Fruit fly (Drosophila melanogaster) whole organism, wandering third instar larva: ENCODE measurements around the gene MFS3.
A peak's percentile ranks its signal among the peaks of the same experiment; 100 is the strongest.

Source experiments
- Abd-B ChIP-seq: fragments of >200 bp; optimal IDR thresholded peaks from 2 replicates; lab custom pipeline; 2017; ENCODE audit warnings: missing biosample characterization, missing genetic modification characterization
- CG9705 ChIP-seq: fragments of 200-800 bp; sonication (Bioruptor generic); optimal IDR thresholded peaks from 2 replicates; lab custom pipeline; 2018; ENCODE audit warnings: missing biosample characterization, mild to moderate bottlenecking, missing genetic modification characterization
- CrebA ChIP-seq: fragments of 200-800 bp; sonication (Bioruptor generic); optimal IDR thresholded peaks from 2 replicates; lab custom pipeline; 2016; ENCODE audit warnings: missing biosample characterization, mild to moderate bottlenecking, missing genetic modification characterization, borderline replicate concordance
- Dif ChIP-seq: fragments of 200-275, 200-300 bp; sonication (Bioruptor generic); optimal IDR thresholded peaks from 2 replicates; lab custom pipeline; 2018; ENCODE audit warnings: missing biosample characterization, missing genetic modification characterization; ENCODE audit not compliant: partially characterized antibody
- GATAd ChIP-seq: sonication (Bioruptor generic); optimal IDR thresholded peaks from 2 replicates; lab custom pipeline; 2016; ENCODE audit warnings: missing biosample characterization, missing genetic modification characterization
- HLH106 ChIP-seq: fragments of 200-800 bp; optimal IDR thresholded peaks from 3 replicates; lab custom pipeline; 2019; ENCODE audit warnings: missing biosample characterization, mild to moderate bottlenecking, missing genetic modification characterization, moderate library complexity
- Hnf4 ChIP-seq: fragments of 200-800 bp; sonication (Bioruptor generic); optimal IDR thresholded peaks from 2 replicates; lab custom pipeline; 2016; ENCODE audit warnings: missing biosample characterization, mild to moderate bottlenecking, missing genetic modification characterization
- Hr83 ChIP-seq: fragments of 200-300 bp; sonication (Bioruptor generic); optimal IDR thresholded peaks from 2 replicates; lab custom pipeline; 2016; ENCODE audit warnings: missing biosample characterization, mild to moderate bottlenecking, missing genetic modification characterization, moderate library complexity; ENCODE audit not compliant: poor library complexity, severe bottlenecking
- Jra ChIP-seq: sonication (Bioruptor generic); optimal IDR thresholded peaks from 2 replicates; lab custom pipeline; 2016; ENCODE audit warnings: missing biosample characterization, missing genetic modification characterization
- Mio ChIP-seq: sonication (Bioruptor generic); optimal IDR thresholded peaks from 2 replicates; lab custom pipeline; 2016; ENCODE audit warnings: missing biosample characterization, missing genetic modification characterization
- Myc ChIP-seq: fragments of >200 bp; optimal IDR thresholded peaks from 2 replicates; lab custom pipeline; 2017
- OdsH ChIP-seq: fragments of 200-800 bp; sonication (Bioruptor generic); optimal IDR thresholded peaks from 2 replicates; lab custom pipeline; 2016; ENCODE audit warnings: missing biosample characterization, mild to moderate bottlenecking, missing genetic modification characterization
- Sp1 ChIP-seq: fragments of 200-800 bp; sonication (Bioruptor generic); optimal IDR thresholded peaks from 3 replicates; lab custom pipeline; 2019; ENCODE audit warnings: missing biosample characterization, mild to moderate bottlenecking, missing genetic modification characterization, moderate library complexity
- Vsx2 ChIP-seq: fragments of 200-300, 225-300 bp; sonication (Bioruptor generic); optimal IDR thresholded peaks from 2 replicates; lab custom pipeline; 2018; ENCODE audit warnings: missing biosample characterization, missing genetic modification characterization; ENCODE audit not compliant: partially characterized antibody
- br ChIP-seq: fragments of 200-800 bp; sonication (Bioruptor generic); optimal IDR thresholded peaks from 2 replicates; lab custom pipeline; 2016; ENCODE audit warnings: missing biosample characterization, missing genetic modification characterization
- brk ChIP-seq: fragments of 200-800 bp; sonication (Bioruptor generic); optimal IDR thresholded peaks from 2 replicates; lab custom pipeline; 2016; ENCODE audit warnings: missing biosample characterization, mild to moderate bottlenecking, missing genetic modification characterization
- dl ChIP-seq, 2 experiments: fragments of 175-275, 200-275 bp in 1 of 2; fragments of 200-275 bp in 1 of 2; sonication (Bioruptor generic); optimal IDR thresholded peaks; lab custom pipeline; 2018; ENCODE audit warnings: mild to moderate bottlenecking in 2 of 2, missing biosample characterization in 2 of 2, missing genetic modification characterization in 2 of 2, moderate library complexity in 2 of 2; ENCODE audit not compliant: partially characterized antibody in 2 of 2, insufficient read depth in 1 of 2
- dmrt93B ChIP-seq: fragments of 200-800 bp; sonication (Bioruptor generic); optimal IDR thresholded peaks from 2 replicates; lab custom pipeline; 2018; ENCODE audit warnings: missing biosample characterization, mild to moderate bottlenecking, missing genetic modification characterization
- dsf ChIP-seq: sonication (Bioruptor generic); optimal IDR thresholded peaks from 2 replicates; lab custom pipeline; 2016; ENCODE audit warnings: missing biosample characterization, missing genetic modification characterization, borderline replicate concordance
- ey ChIP-seq: fragments of 200-800 bp; sonication (Bioruptor generic); optimal IDR thresholded peaks from 2 replicates; lab custom pipeline; 2016; ENCODE audit warnings: missing biosample characterization, missing genetic modification characterization
- foxo ChIP-seq, 2 experiments: fragments of 200-800 bp; sonication (Bioruptor generic); optimal IDR thresholded peaks; 2 replicates in 1 of 2; 3 replicates in 1 of 2; lab custom pipeline; 2016 to 2017; ENCODE audit warnings: missing biosample characterization in 2 of 2, missing genetic modification characterization in 2 of 2
- fru ChIP-seq: fragments of 200-800 bp; sonication (Bioruptor generic); optimal IDR thresholded peaks from 3 replicates; lab custom pipeline; 2016; ENCODE audit warnings: missing biosample characterization, mild to moderate bottlenecking, missing genetic modification characterization
- h ChIP-seq: fragments of 200-800 bp; sonication (Bioruptor generic); optimal IDR thresholded peaks from 3 replicates; lab custom pipeline; 2016; ENCODE audit warnings: missing biosample characterization, mild to moderate bottlenecking, missing genetic modification characterization
- jim ChIP-seq: fragments of 175-275, 200-325 bp; sonication (Bioruptor generic); optimal IDR thresholded peaks from 2 replicates; lab custom pipeline; 2016; ENCODE audit warnings: missing biosample characterization, mild to moderate bottlenecking, missing genetic modification characterization
- lola ChIP-seq: fragments of >200 bp; optimal IDR thresholded peaks from 2 replicates; lab custom pipeline; 2017; ENCODE audit warnings: missing biosample characterization, missing genetic modification characterization
- psq ChIP-seq: fragments of 200-800 bp; sonication (Bioruptor generic); optimal IDR thresholded peaks from 3 replicates; lab custom pipeline; 2017; ENCODE audit warnings: missing biosample characterization, mild to moderate bottlenecking, missing genetic modification characterization, moderate library complexity
- rgr ChIP-seq: fragments of 200-800 bp; sonication (Bioruptor generic); optimal IDR thresholded peaks from 3 replicates; lab custom pipeline; 2016; ENCODE audit warnings: missing biosample characterization, mild to moderate bottlenecking, missing genetic modification characterization
- sv ChIP-seq: fragments of 200-800 bp; sonication (Bioruptor generic); optimal IDR thresholded peaks from 3 replicates; lab custom pipeline; 2016; ENCODE audit warnings: missing biosample characterization, missing genetic modification characterization
- tai ChIP-seq: sonication (Bioruptor generic); optimal IDR thresholded peaks from 2 replicates; lab custom pipeline; 2016; ENCODE audit warnings: missing biosample characterization, missing genetic modification characterization
- usp ChIP-seq: fragments of >200 bp; optimal IDR thresholded peaks from 2 replicates; lab custom pipeline; 2017; ENCODE audit warnings: missing biosample characterization, missing genetic modification characterization
- woc ChIP-seq: sonication (Bioruptor generic); optimal IDR thresholded peaks from 2 replicates; lab custom pipeline; 2016; ENCODE audit warnings: missing biosample characterization, mild to moderate bottlenecking, missing genetic modification characterization

The MFS3 gene

dm6 chr2L:1128932-1129887 lies 13.8 kb upstream of the MFS3 start, which contains the start of the genes Pino and TBC1D23:
Gene Pino (minus strand): TSS chr2L:1128953.
Gene TBC1D23 (plus strand): TSS chr2L:1129316.
- TF ChIP-seq HLH106, result peak; percentile 84
- no peak for TF ChIP-seq Abd-B (GFP tag; lab: Kevin White, UChicago)
- peak; percentile 57 for TF ChIP-seq CG9705
- TF ChIP-seq OdsH (GFP tag; lab: Kevin White, UChicago), result peak; percentile 26
- TF ChIP-seq jim (GFP tag; lab: Kevin White, UChicago), result no peak
- TF ChIP-seq woc, result peak; percentile 60
- no peak for TF ChIP-seq lola (GFP tag; lab: Kevin White, UChicago)
- TF ChIP-seq Jra, result peak; percentile 1
- peak; percentile 48 for TF ChIP-seq psq (GFP tag; lab: Kevin White, UChicago)
- TF ChIP-seq rgr (GFP tag; lab: Kevin White, UChicago), result peak; percentile 76
- peak; percentile 57 for TF ChIP-seq fru (GFP tag; lab: Kevin White, UChicago)
- peak; percentile 52 for TF ChIP-seq h (GFP tag; lab: Kevin White, UChicago)
- TF ChIP-seq br, result peak; percentile 50
- TF ChIP-seq sv, result peak; percentile 58
- peak; percentile 70 for TF ChIP-seq Sp1
- TF ChIP-seq Hr83 (GFP tag; lab: Kevin White, UChicago), result peak; percentile 38
- TF ChIP-seq foxo (GFP tag; optimal IDR thresholded peaks at IDR 0.05; lab: Kevin White, UChicago), result peak in 1 of 2 experiments; percentile 80
- no peak for TF ChIP-seq Mio
- peak; percentile 53 for TF ChIP-seq ey
- peak; percentile 56 for TF ChIP-seq dmrt93B
- TF ChIP-seq Myc (lab: Kevin White, UChicago), result peak; percentile 57

- TF ChIP-seq dsf (GFP tag; lab: Kevin White, UChicago) (no peak), CG9705 (no peak), tai (GFP tag; lab: Kevin White, UChicago) (no peak), woc (no peak), Hr83 (GFP tag; lab: Kevin White, UChicago) (no peak), usp (GFP tag; lab: Kevin White, UChicago) (no peak), Myc (lab: Kevin White, UChicago) (no peak), GATAd (no peak), fru (GFP tag; lab: Kevin White, UChicago) (no peak), CrebA (GFP tag; lab: Kevin White, UChicago) (no peak), Hnf4 (no peak), Dif (no peak), Abd-B (GFP tag; lab: Kevin White, UChicago) (no peak), brk (no peak), rgr (GFP tag; lab: Kevin White, UChicago) (no peak)
Measured at dm6 chr2L:1134011-1134743, 8.8 kb upstream of the MFS3 start, which contains the start of the genes Iris and CG4577. Gene Iris (minus strand): TSS chr2L:1134098. Gene CG4577 (plus strand): TSS chr2L:1134693.

DNA sequence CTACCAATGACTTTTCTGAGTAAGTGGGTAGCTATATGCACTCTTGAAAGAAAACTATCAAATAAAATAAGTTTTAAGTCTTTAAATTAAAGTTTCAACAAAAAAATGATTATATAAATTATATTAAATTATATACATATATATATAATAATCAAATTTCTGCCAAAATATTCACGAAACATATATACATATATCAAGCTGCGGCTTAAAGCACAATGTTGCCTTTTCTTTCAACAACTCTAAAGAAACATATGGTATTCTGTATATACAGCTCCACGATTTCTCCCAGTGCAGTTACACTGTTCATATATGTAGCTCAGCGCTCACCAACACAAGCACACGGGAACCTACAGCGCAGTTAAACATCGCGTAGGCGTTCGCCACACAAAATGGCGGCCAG lies 7.5 kb upstream of the MFS3 start:
- TF ChIP-seq lola (GFP tag; lab: Kevin White, UChicago) (no peak), Sp1 (no peak), Abd-B (GFP tag; lab: Kevin White, UChicago) (no peak), usp (GFP tag; lab: Kevin White, UChicago) (no peak), Vsx2 (GFP tag; lab: Kevin White, UChicago) (no peak), CrebA (GFP tag; lab: Kevin White, UChicago) (no peak), HLH106 (no peak), GATAd (no peak), Hr83 (GFP tag; lab: Kevin White, UChicago) (no peak), dl (GFP tag; optimal IDR thresholded peaks at IDR 0.05; lab: Kevin White, UChicago; ENCODE audit: insufficient read depth in 1 of 2, partially characterized antibody in 2 of 2) (no peak), CG9705 (no peak), tai (GFP tag; lab: Kevin White, UChicago) (no peak), jim (GFP tag; lab: Kevin White, UChicago) (no peak), rgr (GFP tag; lab: Kevin White, UChicago) (no peak)
- TF ChIP-seq, all 38 proteins: peak for 0
